Fruit fly (Drosophila melanogaster) whole organism, embryonic: ENCODE data around the gene CG34284.

Experiments used
- CG12071 ChIP-seq: fragments of 200-800 bp; sonication (Bioruptor generic); optimal IDR thresholded peaks from 3 replicates; lab custom pipeline; 2018; ENCODE audit warnings: missing biosample characterization, mild to moderate bottlenecking, missing genetic modification characterization
- CG14965 ChIP-seq: fragments of 200-800 bp; sonication (Bioruptor generic); optimal IDR thresholded peaks from 2 replicates; lab custom pipeline; 2016; ENCODE audit warnings: missing biosample characterization, missing genetic modification characterization, borderline replicate concordance
- CG31441 ChIP-seq: fragments of 200-800 bp; sonication (Bioruptor generic); IDR thresholded peaks from 2 replicates; pipeline ENCODE4 v1.3.6; 2022; ENCODE audit warnings: missing biosample characterization, missing genetic modification characterization
- ERR ChIP-seq: fragments of 200-800 bp; sonication (Bioruptor generic); optimal IDR thresholded peaks from 2 replicates; lab custom pipeline; 2016; ENCODE audit warnings: missing biosample characterization, missing genetic modification characterization
- emc ChIP-seq: fragments of 200-800 bp; sonication (Bioruptor generic); optimal IDR thresholded peaks from 2 replicates; lab custom pipeline; 2016; ENCODE audit warnings: missing biosample characterization, missing genetic modification characterization
- sens ChIP-seq: fragments of 200-800 bp; sonication (Bioruptor generic); peaks from one replicate; lab custom pipeline; 2016; ENCODE audit warnings: missing biosample characterization, missing genetic modification characterization

dm6 chr3R:18924636-18924977 is 21.9 kb upstream of the CG34284 start:
- TF ChIP-seq CG12071 (GFP tag; lab: Kevin White, UChicago) (no peak), emc (GFP tag; lab: Kevin White, UChicago) (no peak), sens (no peak), CG31441 (GFP tag; lab: Robert Waterston, UW) (no peak), CG14965 (GFP tag; lab: Kevin White, UChicago) (no peak), ERR (no peak)
